Worm (Caenorhabditis elegans): ENCODE data around the gene Y39A1A.22.

The Y39A1A.22 gene

DNA sequence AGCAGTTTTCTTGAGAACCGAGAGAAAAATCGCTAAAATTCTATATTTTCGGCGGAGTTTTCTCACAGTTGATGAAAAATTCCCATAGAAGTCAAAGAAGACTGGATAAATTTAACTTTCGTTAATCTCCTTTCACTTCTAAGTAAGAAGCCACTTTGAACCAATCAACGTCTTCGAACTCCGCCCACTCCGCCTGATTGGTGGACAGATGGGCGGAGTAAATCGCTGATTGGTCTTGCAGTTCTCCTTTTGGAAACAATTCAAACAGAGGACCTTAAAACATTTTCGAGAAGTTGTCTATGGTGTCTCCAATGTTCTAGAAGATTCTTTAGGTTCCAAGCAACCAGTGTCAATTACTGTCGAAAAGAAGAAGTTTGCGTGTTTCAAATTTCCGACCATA lies 48.4 kb downstream of the Y39A1A.22 start:
- TF ChIP-seq ets-7 (tag; optimal IDR thresholded peaks at IDR 0.05) (no peak), tra-4 (tag; optimal IDR thresholded peaks at IDR 0.05) (no peak), B0310.2 (tag; optimal IDR thresholded peaks at IDR 0.05) (no peak), tbx-37 (GFP tag; conservative IDR thresholded peaks at IDR 0.05) (no peak), tbx-11 (GFP tag; IDR thresholded peaks at IDR 0.05) (no peak)

DNA sequence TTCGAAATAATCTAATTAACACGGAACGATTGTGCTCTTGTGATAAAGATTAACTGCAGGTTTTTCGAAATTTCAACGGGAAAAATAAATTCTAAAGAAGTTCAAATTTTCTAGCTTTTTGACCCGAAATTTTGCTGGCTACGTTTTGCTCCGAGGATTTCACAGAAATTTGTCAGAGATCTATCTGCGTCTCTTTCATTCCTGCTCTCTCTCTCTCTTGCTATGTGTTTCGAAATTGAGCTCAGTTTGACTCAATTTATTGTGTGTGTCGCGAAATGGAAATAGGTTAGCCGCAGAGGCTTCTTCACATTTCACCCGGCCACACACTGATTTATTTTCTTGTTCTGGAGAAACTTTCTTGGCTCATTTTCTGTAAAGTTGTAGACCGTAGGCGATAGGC lies 49.2 kb downstream of the Y39A1A.22 start:
- TF ChIP-seq B0310.2 (tag; optimal IDR thresholded peaks at IDR 0.05) = no peak
- no peak for TF ChIP-seq pes-1 (GFP tag; IDR thresholded peaks at IDR 0.05)
- TF ChIP-seq ceh-13 (GFP tag; optimal IDR thresholded peaks at IDR 0.05) = no peak
- TF ChIP-seq flt-1 (GFP tag; IDR thresholded peaks at IDR 0.05) = no peak
- TF ChIP-seq hnd-1 (tag; optimal IDR thresholded peaks at IDR 0.05) = no peak
- TF ChIP-seq tra-4 (tag; optimal IDR thresholded peaks at IDR 0.05) = no peak
- no peak for TF ChIP-seq hmg-4 (GFP tag; optimal IDR thresholded peaks at IDR 0.05)
- TF ChIP-seq ets-7 (tag; optimal IDR thresholded peaks at IDR 0.05) = no peak
- TF ChIP-seq aly-1 (tag; optimal IDR thresholded peaks at IDR 0.05) = no peak
- no peak for TF ChIP-seq ama-1 (optimal IDR thresholded peaks at IDR 0.05)
- no peak for TF ChIP-seq ceh-36 (tag; optimal IDR thresholded peaks at IDR 0.05)
- no peak for TF ChIP-seq F13C5.2 (tag; optimal IDR thresholded peaks at IDR 0.05)
- no peak for TF ChIP-seq hmbx-1 (tag; optimal IDR thresholded peaks at IDR 0.05)
- TF ChIP-seq scrt-1 (GFP tag; IDR thresholded peaks at IDR 0.05) = no peak
- TF ChIP-seq sea-1 (GFP tag; conservative IDR thresholded peaks at IDR 0.05) = no peak
- no peak for TF ChIP-seq tbx-11 (GFP tag; IDR thresholded peaks at IDR 0.05)
- no peak for TF ChIP-seq tbx-37 (GFP tag; conservative IDR thresholded peaks at IDR 0.05)

DNA sequence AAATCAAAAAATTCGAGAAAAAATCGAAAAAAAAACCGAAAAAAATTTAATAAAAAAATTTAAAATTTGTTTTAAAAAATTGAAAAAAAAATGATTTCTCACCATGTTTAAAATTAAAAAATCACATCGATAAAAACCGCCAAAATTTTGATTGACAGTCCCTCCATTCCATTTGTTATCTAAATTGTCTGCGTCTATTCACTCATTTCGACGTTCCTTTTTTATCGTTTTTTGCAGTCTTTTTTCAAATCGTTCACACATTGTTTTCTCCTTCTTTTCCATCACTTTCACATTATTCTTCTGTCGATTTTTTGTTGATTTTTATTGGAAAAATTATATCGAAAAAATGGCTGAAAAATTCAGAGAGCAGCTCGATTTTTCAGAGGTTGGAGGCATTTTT lies 50.8 kb downstream of the Y39A1A.22 start:
- no peak for TF ChIP-seq tra-4 (tag; optimal IDR thresholded peaks at IDR 0.05)
- TF ChIP-seq scrt-1 (GFP tag; IDR thresholded peaks at IDR 0.05) = no peak
- no peak for TF ChIP-seq aly-1 (tag; optimal IDR thresholded peaks at IDR 0.05)
- TF ChIP-seq F13C5.2 (tag; optimal IDR thresholded peaks at IDR 0.05) = no peak

DNA sequence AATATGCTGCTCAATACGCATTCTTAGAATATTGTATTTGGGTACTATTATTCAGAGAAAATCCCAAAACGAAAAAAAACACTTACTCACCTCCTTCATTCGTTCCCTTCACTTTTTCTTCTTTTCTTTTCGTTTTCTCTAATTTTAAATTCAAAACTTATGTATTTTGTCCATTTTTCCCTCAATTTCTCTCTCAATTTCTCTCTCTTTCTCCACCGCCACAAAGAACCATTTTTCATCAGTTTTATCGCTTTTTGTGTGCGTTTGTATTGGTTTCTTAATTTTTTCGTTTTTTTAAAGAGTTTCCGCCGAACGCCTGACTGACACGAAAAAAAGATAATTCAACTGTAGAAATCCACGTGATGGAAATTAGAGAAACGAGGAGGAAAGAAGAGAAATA lies 52.1 kb downstream of the Y39A1A.22 start, which contains the start of gene cnt-2:
Gene cnt-2, plus strand, starts transcription at position 301 of the 400 bp plus-strand sequence.
- TF ChIP-seq F13C5.2 (tag; optimal IDR thresholded peaks at IDR 0.05) (no peak), aly-1 (tag; optimal IDR thresholded peaks at IDR 0.05) (no peak), scrt-1 (GFP tag; IDR thresholded peaks at IDR 0.05) (no peak), ets-7 (tag; optimal IDR thresholded peaks at IDR 0.05) (no peak), B0310.2 (tag; optimal IDR thresholded peaks at IDR 0.05) (no peak), hnd-1 (tag; optimal IDR thresholded peaks at IDR 0.05) (no peak), flt-1 (GFP tag; IDR thresholded peaks at IDR 0.05) (no peak), pes-1 (GFP tag; IDR thresholded peaks at IDR 0.05) (no peak), ceh-13 (GFP tag; optimal IDR thresholded peaks at IDR 0.05) (no peak), ama-1 (optimal IDR thresholded peaks at IDR 0.05) (no peak), tra-4 (tag; optimal IDR thresholded peaks at IDR 0.05) (no peak), hmbx-1 (tag; optimal IDR thresholded peaks at IDR 0.05) (no peak), tbx-11 (GFP tag; IDR thresholded peaks at IDR 0.05) (no peak), hmg-4 (GFP tag; optimal IDR thresholded peaks at IDR 0.05) (no peak), tbx-37 (GFP tag; conservative IDR thresholded peaks at IDR 0.05) (no peak), sea-1 (GFP tag; conservative IDR thresholded peaks at IDR 0.05) (no peak), ceh-36 (tag; optimal IDR thresholded peaks at IDR 0.05) (no peak)

DNA sequence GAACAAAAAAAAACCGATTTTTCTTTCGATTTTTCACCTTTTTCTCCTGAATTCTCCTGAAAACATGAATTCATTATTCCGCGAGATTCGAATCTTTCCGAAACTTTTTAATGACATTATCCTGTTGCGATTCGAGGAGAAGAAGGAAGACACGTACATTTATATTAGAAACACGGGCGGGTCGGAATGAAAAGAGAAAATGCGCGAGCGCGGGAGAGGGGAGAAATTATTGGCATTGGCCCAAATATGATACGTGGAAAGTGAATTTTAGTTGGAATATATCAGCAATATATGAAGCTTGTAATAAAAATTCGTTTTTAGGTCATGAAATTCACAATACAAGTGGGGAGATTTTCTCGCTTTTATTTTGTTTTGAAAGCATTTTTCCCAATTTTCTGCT lies 53.3 kb downstream of the Y39A1A.22 start:
- TF ChIP-seq hnd-1 (tag; optimal IDR thresholded peaks at IDR 0.05) (no peak), B0310.2 (tag; optimal IDR thresholded peaks at IDR 0.05) (no peak), scrt-1 (GFP tag; IDR thresholded peaks at IDR 0.05) (no peak), ama-1 (optimal IDR thresholded peaks at IDR 0.05) (no peak), sea-1 (GFP tag; conservative IDR thresholded peaks at IDR 0.05) (no peak), hmg-4 (GFP tag; optimal IDR thresholded peaks at IDR 0.05) (no peak), ets-7 (tag; optimal IDR thresholded peaks at IDR 0.05) (no peak), tbx-11 (GFP tag; IDR thresholded peaks at IDR 0.05) (no peak), ceh-13 (GFP tag; optimal IDR thresholded peaks at IDR 0.05) (no peak), tra-4 (tag; optimal IDR thresholded peaks at IDR 0.05) (no peak)

DNA sequence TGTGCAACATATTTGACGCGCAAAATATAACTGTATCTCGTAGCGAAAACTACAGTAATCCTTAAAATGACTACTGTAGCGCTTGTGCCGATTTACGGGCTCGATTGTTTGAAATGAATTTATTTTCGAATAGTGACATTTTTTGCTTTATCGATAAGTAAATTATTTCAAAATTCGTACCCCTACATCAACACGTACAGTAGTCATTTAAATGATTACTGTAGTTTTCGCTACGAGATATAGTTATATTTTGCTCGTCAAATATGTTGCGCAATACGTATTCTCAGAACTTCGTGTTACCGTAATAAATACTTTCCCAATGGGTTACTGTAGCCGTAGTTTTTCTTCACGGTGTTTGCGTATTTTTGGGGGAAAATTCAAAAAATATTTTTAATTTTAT lies 54.0 kb downstream of the Y39A1A.22 start:
- no peak for TF ChIP-seq ceh-13 (GFP tag; optimal IDR thresholded peaks at IDR 0.05)
- no peak for TF ChIP-seq ets-7 (tag; optimal IDR thresholded peaks at IDR 0.05)
- TF ChIP-seq aly-1 (tag; optimal IDR thresholded peaks at IDR 0.05) = no peak
- no peak for TF ChIP-seq flt-1 (GFP tag; IDR thresholded peaks at IDR 0.05)
